Worm (Caenorhabditis elegans) whole organism, midembryonic: ENCODE data around the gene nas-7.

ENCODE experiments used
- cog-1 ChIP-seq: sonication (generic microtip); optimal IDR thresholded peaks from 2 replicates; lab custom pipeline; 2016; ENCODE audit warnings: missing genetic modification characterization, missing compliant biosample characterization
- med-1 ChIP-seq: sonication (generic microtip); optimal IDR thresholded peaks from 2 replicates; lab custom pipeline; 2017; ENCODE audit warnings: missing genetic modification characterization, mild to moderate bottlenecking, missing compliant biosample characterization, antibody characterized with exemption, missing genetic modification reagents; ENCODE audit not compliant: insufficient read depth
- ztf-29 ChIP-seq: fragments of 200-800 bp; sonication (Bioruptor generic); IDR thresholded peaks from 2 replicates; pipeline ENCODE4 v1.3.6; 2022; ENCODE audit warnings: missing genetic modification reagents, missing genetic modification characterization, missing compliant biosample characterization

DNA sequence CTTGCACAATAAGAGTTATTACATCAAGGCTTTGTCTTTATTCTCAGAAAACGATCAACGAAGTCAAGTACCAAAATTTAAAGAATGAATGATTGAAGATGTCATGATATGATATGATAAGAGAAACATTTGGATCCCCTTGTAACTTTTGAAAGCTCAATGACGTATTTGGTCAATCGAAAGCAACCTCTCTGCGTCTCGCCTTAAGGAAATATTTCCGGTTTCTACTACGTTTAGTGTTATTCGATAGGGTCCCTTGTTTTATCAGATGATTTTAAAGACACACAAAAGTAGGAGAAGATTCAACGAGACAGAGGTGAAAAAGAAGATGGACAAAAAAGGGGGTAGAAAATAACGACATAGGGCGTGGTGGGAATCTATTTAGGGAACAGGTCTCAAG, 10.8 kb upstream of the nas-7 start:
- TF ChIP-seq med-1 (GFP tag; lab: Kevin White, UChicago) (no peak), cog-1 (no peak), ztf-29 (no peak)
